Worm (Caenorhabditis elegans): ENCODE data around the gene ubc-7.

ubc-7 gene

ce11 chrIII:9645099-9645498 is 14.1 kb upstream of the ubc-7 start:
- TF ChIP-seq scrt-1 (GFP tag; IDR thresholded peaks at IDR 0.05) (no peak), F13C5.2 (tag; optimal IDR thresholded peaks at IDR 0.05) (no peak), ama-1 (optimal IDR thresholded peaks at IDR 0.05) (no peak), ets-7 (tag; optimal IDR thresholded peaks at IDR 0.05) (no peak)

ce11 chrIII:9642110-9642509 is 11.1 kb upstream of the ubc-7 start:
- peak; percentile 6 for TF ChIP-seq hmg-4 (GFP tag; optimal IDR thresholded peaks at IDR 0.05)
- TF ChIP-seq pes-1 (GFP tag; IDR thresholded peaks at IDR 0.05) = no peak

- TF ChIP-seq ama-1 (optimal IDR thresholded peaks at IDR 0.05) (no peak), sea-1 (GFP tag; conservative IDR thresholded peaks at IDR 0.05) (no peak), F13C5.2 (tag; optimal IDR thresholded peaks at IDR 0.05) (no peak), aly-1 (tag; optimal IDR thresholded peaks at IDR 0.05) (no peak), tbx-37 (GFP tag; conservative IDR thresholded peaks at IDR 0.05) (no peak), B0310.2 (tag; optimal IDR thresholded peaks at IDR 0.05) (no peak), ceh-13 (GFP tag; optimal IDR thresholded peaks at IDR 0.05) (no peak), hnd-1 (tag; optimal IDR thresholded peaks at IDR 0.05) (no peak), flt-1 (GFP tag; IDR thresholded peaks at IDR 0.05) (no peak), pes-1 (GFP tag; IDR thresholded peaks at IDR 0.05) (no peak), scrt-1 (GFP tag; IDR thresholded peaks at IDR 0.05) (no peak), ceh-36 (tag; optimal IDR thresholded peaks at IDR 0.05) (no peak)
Measured at ce11 chrIII:9639281-9640050, 8.5 kb upstream of the ubc-7 start.

ce11 chrIII:9638159-9638754 is 7.3 kb upstream of the ubc-7 start:
- TF ChIP-seq hnd-1 (tag; optimal IDR thresholded peaks at IDR 0.05) (no peak), sea-1 (GFP tag; conservative IDR thresholded peaks at IDR 0.05) (no peak), hmbx-1 (tag; optimal IDR thresholded peaks at IDR 0.05) (no peak), ets-7 (tag; optimal IDR thresholded peaks at IDR 0.05) (no peak), scrt-1 (GFP tag; IDR thresholded peaks at IDR 0.05) (no peak), tra-4 (tag; optimal IDR thresholded peaks at IDR 0.05) (no peak), ceh-36 (tag; optimal IDR thresholded peaks at IDR 0.05) (no peak), aly-1 (tag; optimal IDR thresholded peaks at IDR 0.05) (no peak), tbx-11 (GFP tag; IDR thresholded peaks at IDR 0.05) (no peak), flt-1 (GFP tag; IDR thresholded peaks at IDR 0.05) (no peak), B0310.2 (tag; optimal IDR thresholded peaks at IDR 0.05) (no peak), tbx-37 (GFP tag; conservative IDR thresholded peaks at IDR 0.05) (no peak), F13C5.2 (tag; optimal IDR thresholded peaks at IDR 0.05) (no peak), hmg-4 (GFP tag; optimal IDR thresholded peaks at IDR 0.05) (no peak)

ce11 chrIII:9637016-9637415 is 6.0 kb upstream of the ubc-7 start, which contains the start of gene gei-13:
Gene gei-13 (minus strand): TSS chrIII:9637116.
- TF ChIP-seq aly-1 (tag; optimal IDR thresholded peaks at IDR 0.05) = no peak
- no peak for TF ChIP-seq hnd-1 (tag; optimal IDR thresholded peaks at IDR 0.05)
- no peak for TF ChIP-seq sea-1 (GFP tag; conservative IDR thresholded peaks at IDR 0.05)
- no peak for TF ChIP-seq tbx-11 (GFP tag; IDR thresholded peaks at IDR 0.05)
- TF ChIP-seq tra-4 (tag; optimal IDR thresholded peaks at IDR 0.05) = no peak
- no peak for TF ChIP-seq ama-1 (optimal IDR thresholded peaks at IDR 0.05)
- no peak for TF ChIP-seq ceh-13 (GFP tag; optimal IDR thresholded peaks at IDR 0.05)
- TF ChIP-seq B0310.2 (tag; optimal IDR thresholded peaks at IDR 0.05) = no peak
- no peak for TF ChIP-seq tbx-37 (GFP tag; conservative IDR thresholded peaks at IDR 0.05)
- no peak for TF ChIP-seq ets-7 (tag; optimal IDR thresholded peaks at IDR 0.05)
- no peak for TF ChIP-seq ceh-36 (tag; optimal IDR thresholded peaks at IDR 0.05)
- no peak for TF ChIP-seq hmg-4 (GFP tag; optimal IDR thresholded peaks at IDR 0.05)
- no peak for TF ChIP-seq flt-1 (GFP tag; IDR thresholded peaks at IDR 0.05)
- TF ChIP-seq pes-1 (GFP tag; IDR thresholded peaks at IDR 0.05) = no peak
- no peak for TF ChIP-seq scrt-1 (GFP tag; IDR thresholded peaks at IDR 0.05)

- TF ChIP-seq F13C5.2 (tag; optimal IDR thresholded peaks at IDR 0.05) (peak; percentile 70), tbx-37 (GFP tag; conservative IDR thresholded peaks at IDR 0.05) (peak; percentile 50; the same call in 1 of the 2 replicates), pes-1 (GFP tag; IDR thresholded peaks at IDR 0.05) (peak; percentile 73), hnd-1 (tag; optimal IDR thresholded peaks at IDR 0.05) (peak; percentile 23), tra-4 (tag; optimal IDR thresholded peaks at IDR 0.05) (no peak), hmg-4 (GFP tag; optimal IDR thresholded peaks at IDR 0.05) (peak; percentile 13), flt-1 (GFP tag; IDR thresholded peaks at IDR 0.05) (peak; percentile 61; the same call in 1 of the 2 replicates), tbx-11 (GFP tag; IDR thresholded peaks at IDR 0.05) (no peak), ama-1 (optimal IDR thresholded peaks at IDR 0.05) (no peak), ets-7 (tag; optimal IDR thresholded peaks at IDR 0.05) (no peak), sea-1 (GFP tag; conservative IDR thresholded peaks at IDR 0.05) (0 out of 2 replicates have a peak, but pooled peaks have one; percentile 57), scrt-1 (GFP tag; IDR thresholded peaks at IDR 0.05) (peak; percentile 69; the same call in 1 of the 2 replicates), aly-1 (tag; optimal IDR thresholded peaks at IDR 0.05) (no peak), hmbx-1 (tag; optimal IDR thresholded peaks at IDR 0.05) (peak; percentile 44), ceh-36 (tag; optimal IDR thresholded peaks at IDR 0.05) (peak; percentile 53), ceh-13 (GFP tag; optimal IDR thresholded peaks at IDR 0.05) (peak; percentile 49), B0310.2 (tag; optimal IDR thresholded peaks at IDR 0.05) (no peak)
Measured at ce11 chrIII:9629855-9630254, 1.1 kb downstream of the ubc-7 start, which contains the start of gene rpac-19. Gene rpac-19 (minus strand): TSS chrIII:9629885.

ce11 chrIII:9629054-9629453 is 1.9 kb downstream of the ubc-7 start, which contains the start of gene tbg-1:
Gene tbg-1 (minus strand): TSS chrIII:9629154.
- TF ChIP-seq scrt-1 (GFP tag; IDR thresholded peaks at IDR 0.05) (no peak), ceh-36 (tag; optimal IDR thresholded peaks at IDR 0.05) (no peak), hmg-4 (GFP tag; optimal IDR thresholded peaks at IDR 0.05) (no peak)

Data from whole organism, early embryonic.